Worm (Caenorhabditis elegans) whole organism, midembryonic: ENCODE data around the gene ets-8.

Experiments used
- cog-1 ChIP-seq: sonication (generic microtip); optimal IDR thresholded peaks from 2 replicates; lab custom pipeline; 2016; ENCODE audit warnings: missing genetic modification characterization, missing compliant biosample characterization
- flt-1 ChIP-seq: fragments of 200-800 bp; sonication (Bioruptor generic); IDR thresholded peaks from 2 replicates; pipeline ENCODE4 v1.3.6; 2022; ENCODE audit warnings: missing genetic modification characterization, missing compliant biosample characterization
- klf-2 ChIP-seq: fragments of 200-800 bp; sonication (Bioruptor generic); conservative IDR thresholded peaks from 2 replicates; pipeline ENCODE4 v1.3.6; 2022; ENCODE audit warnings: missing genetic modification reagents, missing genetic modification characterization, missing compliant biosample characterization
- med-1 ChIP-seq: sonication (generic microtip); optimal IDR thresholded peaks from 2 replicates; lab custom pipeline; 2017; ENCODE audit warnings: missing genetic modification characterization, mild to moderate bottlenecking, missing compliant biosample characterization, antibody characterized with exemption, missing genetic modification reagents; ENCODE audit not compliant: insufficient read depth

DNA sequence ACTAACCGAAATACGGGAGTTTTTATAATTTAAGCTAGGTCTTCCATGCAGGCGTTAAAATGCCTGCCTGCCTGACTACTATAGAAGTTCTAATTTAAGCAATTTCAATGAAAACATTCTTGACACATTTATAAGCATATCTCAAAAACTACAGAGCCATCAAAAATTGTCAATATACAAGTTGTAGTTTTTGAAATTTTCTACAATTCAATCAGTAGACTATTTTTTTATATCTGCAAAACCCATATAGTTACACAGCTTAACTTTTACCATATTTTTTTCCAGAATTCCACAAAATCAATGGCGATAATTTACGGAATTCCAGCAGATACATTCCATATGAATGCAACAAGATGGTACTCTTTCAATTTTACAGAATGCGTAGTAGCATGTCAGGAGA lies 2.8 kb upstream of the ets-8 start, which contains the start of gene C50A2.7:
- no peak for TF ChIP-seq flt-1 (GFP tag; lab: Robert Waterston, UW)
- no peak for TF ChIP-seq med-1 (GFP tag; lab: Kevin White, UChicago)
- no peak for TF ChIP-seq klf-2 (GFP tag; lab: Robert Waterston, UW)
- no peak for TF ChIP-seq cog-1 (tag; lab: Kevin White, UChicago)
